Fruit fly (Drosophila melanogaster) whole organism, adult: ENCODE measurements around the gene CG1774.

Experiments
- CG12768 ChIP-seq: fragments of 200-800 bp; sonication (Bioruptor generic); optimal IDR thresholded peaks from 2 replicates; lab custom pipeline; 2017; ENCODE audit warnings: missing biosample characterization, missing genetic modification characterization, mild to moderate bottlenecking, moderate library complexity, missing genetic modification reagents
- cic ChIP-seq: fragments of 200-800 bp; sonication (Bioruptor generic); optimal IDR thresholded peaks from 2 replicates; lab custom pipeline; 2017; ENCODE audit warnings: missing biosample characterization, mild to moderate bottlenecking, missing genetic modification characterization, moderate library complexity

DNA sequence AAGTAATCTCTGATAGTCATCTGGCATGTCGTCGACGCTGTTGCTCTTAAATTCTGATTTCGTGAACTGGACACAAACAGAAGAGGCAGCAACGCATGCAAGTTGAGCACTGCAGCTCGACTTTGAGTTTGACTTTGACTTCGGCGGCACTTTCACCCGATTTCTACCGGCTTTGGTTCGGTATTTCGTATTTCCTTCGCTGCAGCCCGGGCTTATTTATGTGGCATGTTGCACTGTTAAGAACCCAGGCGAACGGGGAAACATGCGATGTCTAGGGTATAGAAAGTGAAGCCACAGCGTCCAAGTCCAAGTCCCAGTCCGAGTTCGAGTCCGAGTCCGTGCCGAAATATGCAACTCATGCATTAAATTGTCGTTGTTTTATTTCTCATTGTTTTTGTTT, 28.4 kb upstream of the CG1774 start:
- no peak for TF ChIP-seq CG12768 (GFP tag; lab: Kevin White, UChicago)
- TF ChIP-seq cic (GFP tag; lab: Kevin White, UChicago), result no peak
